Worm (Caenorhabditis elegans): Measurements from ENCODE around the gene vps-2.

vps-2 gene

DNA sequence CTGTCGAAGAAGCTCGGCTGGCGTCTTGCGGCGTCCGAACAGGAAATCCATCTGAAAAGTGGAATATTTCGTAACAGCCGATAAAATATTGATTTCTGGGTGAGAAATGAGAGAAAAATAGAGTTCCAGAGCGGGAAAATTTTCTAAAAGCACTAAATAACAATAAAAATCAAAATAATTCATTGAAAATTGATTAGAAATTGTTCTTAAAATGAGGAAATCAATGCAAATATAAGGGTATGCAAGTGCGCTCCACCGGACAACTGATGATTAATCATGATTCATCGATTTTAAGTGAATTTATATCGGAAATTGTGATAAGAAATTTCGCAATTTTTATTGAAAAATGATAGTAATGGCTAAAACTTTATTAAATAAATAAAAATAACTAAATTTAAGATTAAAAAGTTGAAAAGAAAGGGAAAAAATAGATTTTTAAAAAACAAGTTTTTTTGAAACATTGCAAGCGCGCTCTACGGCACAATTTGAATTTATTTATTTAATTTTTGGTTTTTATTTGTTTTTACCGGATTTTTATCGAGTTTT is at the start of gene vps-2, which contains the start of gene tiar-2:
Gene vps-2 (minus strand): TSS at position 51 of the 546 bp plus-strand sequence.
Gene tiar-2 (plus strand): TSS at position 520 of the 546 bp plus-strand sequence.
- TF ChIP-seq nhr-129 (tag; optimal IDR thresholded peaks at IDR 0.05) = peak; percentile 20
- peak; percentile 79 for TF ChIP-seq unc-55 (GFP tag; optimal IDR thresholded peaks at IDR 0.05)
- TF ChIP-seq R02D3.7 (tag; optimal IDR thresholded peaks at IDR 0.05) = no peak
- no peak for TF ChIP-seq unc-39 (tag; optimal IDR thresholded peaks at IDR 0.05)
- TF ChIP-seq skn-1 (tag; optimal IDR thresholded peaks at IDR 0.05) = peak; percentile 70
- TF ChIP-seq nhr-11 (tag; optimal IDR thresholded peaks at IDR 0.05) = no peak
- TF ChIP-seq ztf-1 (GFP tag; conservative IDR thresholded peaks at IDR 0.05) = no peak
- TF ChIP-seq sma-9 (GFP tag; optimal IDR thresholded peaks at IDR 0.05) = no peak
- TF ChIP-seq sma-9 (tag; optimal IDR thresholded peaks at IDR 0.05) = no peak
- TF ChIP-seq ceh-82 (tag; optimal IDR thresholded peaks at IDR 0.05) = no peak
- TF ChIP-seq aly-2 (tag; optimal IDR thresholded peaks at IDR 0.05) = no peak
- TF ChIP-seq lsy-2 (tag; optimal IDR thresholded peaks at IDR 0.05) = peak in 1 of 2 experiments; percentile 87
- no peak for TF ChIP-seq Y55F3AM.14 (GFP tag; optimal IDR thresholded peaks at IDR 0.05)
- no peak for TF ChIP-seq zag-1 (tag; optimal IDR thresholded peaks at IDR 0.05)
- no peak for TF ChIP-seq ztf-11 (tag; optimal IDR thresholded peaks at IDR 0.05)
- TF ChIP-seq nhr-21 (tag; optimal IDR thresholded peaks at IDR 0.05) = peak; percentile 34
- no peak for TF ChIP-seq ama-1 (optimal IDR thresholded peaks at IDR 0.05)
- no peak for TF ChIP-seq nhr-77 (tag; optimal IDR thresholded peaks at IDR 0.05)
- TF ChIP-seq unc-62 (GFP tag; optimal IDR thresholded peaks at IDR 0.05) = no peak
- TF ChIP-seq elt-1 (tag; optimal IDR thresholded peaks at IDR 0.05) = no peak
- peak; percentile 53 for TF ChIP-seq sma-3 (GFP tag; optimal IDR thresholded peaks at IDR 0.05)
- no peak for TF ChIP-seq alr-1 (tag; optimal IDR thresholded peaks at IDR 0.05)
- TF ChIP-seq peb-1 (tag; optimal IDR thresholded peaks at IDR 0.05) = no peak
- TF ChIP-seq elt-3 (tag; optimal IDR thresholded peaks at IDR 0.05) = no peak
- no peak for TF ChIP-seq ceh-16 (tag; optimal IDR thresholded peaks at IDR 0.05)
- TF ChIP-seq C34F6.9 (tag; optimal IDR thresholded peaks at IDR 0.05) = peak; percentile 94
- no peak for TF ChIP-seq ZK546.5 (tag; optimal IDR thresholded peaks at IDR 0.05)
- TF ChIP-seq lin-11 (tag; optimal IDR thresholded peaks at IDR 0.05) = no peak
- no peak for TF ChIP-seq egl-27 (tag; optimal IDR thresholded peaks at IDR 0.05)
- TF ChIP-seq crh-2 (tag; optimal IDR thresholded peaks at IDR 0.05) = peak; percentile 63
- peak; percentile 20 for TF ChIP-seq sem-4 (tag; optimal IDR thresholded peaks at IDR 0.05)
- no peak for TF ChIP-seq nhr-10 (tag; optimal IDR thresholded peaks at IDR 0.05)
- TF ChIP-seq nhr-23 (tag; optimal IDR thresholded peaks at IDR 0.05) = no peak
- no peak for TF ChIP-seq ztf-4 (tag; optimal IDR thresholded peaks at IDR 0.05)
- no peak for TF ChIP-seq nhr-12 (tag; optimal IDR thresholded peaks at IDR 0.05)
- peak; percentile 18 for TF ChIP-seq F13H6.1 (tag; optimal IDR thresholded peaks at IDR 0.05)
- TF ChIP-seq mbf-1 (tag; optimal IDR thresholded peaks at IDR 0.05) = no peak
- TF ChIP-seq gmeb-1 (tag; optimal IDR thresholded peaks at IDR 0.05) = peak; percentile 74
- peak; percentile 69 for TF ChIP-seq lin-13 (GFP tag; optimal IDR thresholded peaks at IDR 0.05)
- TF ChIP-seq mdl-1 (tag; optimal IDR thresholded peaks at IDR 0.05) = no peak
- TF ChIP-seq nhr-237 (tag; optimal IDR thresholded peaks at IDR 0.05) = no peak
- no peak for TF ChIP-seq blmp-1 (tag; optimal IDR thresholded peaks at IDR 0.05; ENCODE audit: insufficient read depth)
- TF ChIP-seq nhr-25 (tag; optimal IDR thresholded peaks at IDR 0.05) = peak; percentile 55
- no peak for TF ChIP-seq dmd-4 (tag; optimal IDR thresholded peaks at IDR 0.05)
- peak; percentile 2 for TF ChIP-seq nhr-6 (tag; optimal IDR thresholded peaks at IDR 0.05)
- TF ChIP-seq fos-1 (tag; optimal IDR thresholded peaks at IDR 0.05) = peak; percentile 100
- TF ChIP-seq mab-5 (tag; optimal IDR thresholded peaks at IDR 0.05) = peak; percentile 36
- TF ChIP-seq snpc-4 (tag; optimal IDR thresholded peaks at IDR 0.05) = peak; percentile 22
- TF ChIP-seq lin-39 (tag; optimal IDR thresholded peaks at IDR 0.05) = no peak
